Worm (Caenorhabditis elegans) whole organism, L3 larva: ENCODE measurements around the gene srh-47.
A peak's percentile ranks its signal among the peaks of the same experiment; 100 is the strongest.

ENCODE experiments used
- R02D3.7 ChIP-seq: fragments of 150-350 bp; optimal IDR thresholded peaks from 2 replicates; lab custom pipeline; 2014; ENCODE audit warnings: missing biosample characterization, missing genetic modification characterization
- ZK546.5 ChIP-seq: sonication (generic microtip); optimal IDR thresholded peaks from 2 replicates; lab custom pipeline; 2017; ENCODE audit warnings: missing biosample characterization, missing genetic modification characterization
- aly-2 ChIP-seq: fragments of 150-350 bp; optimal IDR thresholded peaks from 2 replicates; lab custom pipeline; 2014; ENCODE audit warnings: missing biosample characterization, missing genetic modification characterization
- ama-1 ChIP-seq: fragments of 150-350 bp; optimal IDR thresholded peaks from 2 replicates; lab custom pipeline; 2018
- ceh-16 ChIP-seq: sonication (generic microtip); optimal IDR thresholded peaks from 2 replicates; lab custom pipeline; 2017; ENCODE audit warnings: missing biosample characterization, missing genetic modification characterization
- ceh-28 ChIP-seq: fragments of 150-350 bp; optimal IDR thresholded peaks from 2 replicates; lab custom pipeline; 2014; ENCODE audit warnings: missing biosample characterization, missing genetic modification reagents, missing genetic modification characterization
- ceh-82 ChIP-seq: fragments of 150-350 bp; optimal IDR thresholded peaks from 2 replicates; lab custom pipeline; 2014; ENCODE audit warnings: missing biosample characterization, missing genetic modification characterization
- ceh-9 ChIP-seq: sonication (generic microtip); optimal IDR thresholded peaks from 2 replicates; lab custom pipeline; 2018; ENCODE audit warnings: missing biosample characterization, missing genetic modification characterization
- daf-12 ChIP-seq: fragments of 150-350 bp; optimal IDR thresholded peaks from 2 replicates; lab custom pipeline; 2014; ENCODE audit warnings: missing biosample characterization, missing genetic modification reagents, missing genetic modification characterization
- egl-27 ChIP-seq: sonication (generic microtip); optimal IDR thresholded peaks from 4 replicates; lab custom pipeline; 2017; ENCODE audit warnings: missing biosample characterization, missing genetic modification reagents, missing genetic modification characterization
- egl-5 ChIP-seq: fragments of 150-350 bp; optimal IDR thresholded peaks from 2 replicates; lab custom pipeline; 2017; ENCODE audit warnings: missing biosample characterization, missing genetic modification reagents, missing genetic modification characterization, inconsistent platforms
- elt-1 ChIP-seq: fragments of 150-350 bp; optimal IDR thresholded peaks from 2 replicates; lab custom pipeline; 2014; ENCODE audit warnings: missing biosample characterization, missing genetic modification characterization
- elt-2 ChIP-seq: sonication (generic microtip); optimal IDR thresholded peaks from 2 replicates; lab custom pipeline; 2016; ENCODE audit warnings: missing genetic modification reagents, mild to moderate bottlenecking, missing genetic modification characterization, missing compliant biosample characterization
- elt-3 ChIP-seq, 3 experiments: fragments of 150-350 bp in 1 of 3; sonication (generic microtip) in 2 of 3; optimal IDR thresholded peaks; 2 replicates in 2 of 3; 4 replicates in 1 of 3; lab custom pipeline; 2014 to 2017; ENCODE audit warnings: missing biosample characterization in 3 of 3, missing genetic modification characterization in 3 of 3
- eor-1 ChIP-seq, 2 experiments: fragments of 150-350 bp; optimal IDR thresholded peaks; 2 replicates each; lab custom pipeline; 2014 to 2018; ENCODE audit warnings: missing biosample characterization in 2 of 2, missing genetic modification characterization in 2 of 2
- fkh-10 ChIP-seq: sonication (generic microtip); optimal IDR thresholded peaks from 2 replicates; lab custom pipeline; 2017; ENCODE audit warnings: missing biosample characterization, missing genetic modification reagents, missing genetic modification characterization
- fkh-2 ChIP-seq: fragments of 150-350 bp; optimal IDR thresholded peaks from 2 replicates; lab custom pipeline; 2014; ENCODE audit warnings: missing biosample characterization, missing genetic modification reagents, missing genetic modification characterization
- fos-1 ChIP-seq: fragments of 150-350 bp; optimal IDR thresholded peaks from 2 replicates; lab custom pipeline; 2014; ENCODE audit warnings: missing biosample characterization, missing genetic modification characterization
- hmg-11 ChIP-seq: sonication (generic microtip); optimal IDR thresholded peaks from 2 replicates; lab custom pipeline; 2016; ENCODE audit warnings: missing genetic modification characterization, missing compliant biosample characterization
- jun-1 ChIP-seq: fragments of 150-350 bp; optimal IDR thresholded peaks from 2 replicates; lab custom pipeline; 2014; ENCODE audit warnings: missing biosample characterization, missing genetic modification reagents, missing genetic modification characterization
- lin-15B ChIP-seq: fragments of 150-350 bp; optimal IDR thresholded peaks from 2 replicates; lab custom pipeline; 2014; ENCODE audit warnings: missing biosample characterization, missing genetic modification characterization
- lin-39 ChIP-seq: fragments of 150-350 bp; optimal IDR thresholded peaks from 2 replicates; lab custom pipeline; 2018; ENCODE audit warnings: missing biosample characterization, missing genetic modification reagents, missing genetic modification characterization
- lsy-12 ChIP-seq: sonication (generic microtip); optimal IDR thresholded peaks from 2 replicates; lab custom pipeline; 2016; ENCODE audit warnings: mild to moderate bottlenecking, missing genetic modification characterization, missing compliant biosample characterization
- mdl-1 ChIP-seq: fragments of 150-350 bp; optimal IDR thresholded peaks from 2 replicates; lab custom pipeline; 2014; ENCODE audit warnings: missing biosample characterization, missing genetic modification characterization
- mml-1 ChIP-seq: fragments of 150-350 bp; sonication (generic microtip); optimal IDR thresholded peaks from 3 replicates; lab custom pipeline; 2014; ENCODE audit warnings: missing biosample characterization, missing genetic modification characterization
- nfya-1 ChIP-seq: sonication (generic microtip); optimal IDR thresholded peaks from 2 replicates; lab custom pipeline; 2017; ENCODE audit warnings: missing genetic modification characterization, mild to moderate bottlenecking, missing compliant biosample characterization, antibody characterized with exemption, moderate library complexity; ENCODE audit not compliant: insufficient read depth
- nhr-11 ChIP-seq: fragments of 150-350 bp; optimal IDR thresholded peaks from 2 replicates; lab custom pipeline; 2014; ENCODE audit warnings: missing biosample characterization, missing genetic modification characterization
- nhr-12 ChIP-seq: fragments of 150-350 bp; optimal IDR thresholded peaks from 2 replicates; lab custom pipeline; 2014; ENCODE audit warnings: missing biosample characterization, missing genetic modification characterization
- nhr-23 ChIP-seq: fragments of 150-350 bp; optimal IDR thresholded peaks from 2 replicates; lab custom pipeline; 2014; ENCODE audit warnings: missing biosample characterization, missing genetic modification reagents, missing genetic modification characterization
- nhr-237 ChIP-seq: fragments of 150-350 bp; optimal IDR thresholded peaks from 2 replicates; lab custom pipeline; 2014; ENCODE audit warnings: missing biosample characterization, missing genetic modification characterization
- nhr-25 ChIP-seq: sonication (generic microtip); optimal IDR thresholded peaks from 2 replicates; lab custom pipeline; 2017; ENCODE audit warnings: missing biosample characterization, missing genetic modification characterization
- nhr-28 ChIP-seq: fragments of 150-350 bp; optimal IDR thresholded peaks from 2 replicates; lab custom pipeline; 2014; ENCODE audit warnings: missing biosample characterization, missing genetic modification characterization
- nhr-43 ChIP-seq: sonication (generic microtip); optimal IDR thresholded peaks from 2 replicates; lab custom pipeline; 2016; ENCODE audit warnings: mild to moderate bottlenecking, missing genetic modification characterization, missing compliant biosample characterization; ENCODE audit not compliant: poor library complexity, severe bottlenecking
- nhr-67 ChIP-seq: fragments of 150-350 bp; optimal IDR thresholded peaks from 2 replicates; lab custom pipeline; 2014; ENCODE audit warnings: missing biosample characterization, missing genetic modification characterization
- nhr-76 ChIP-seq: fragments of 150-350 bp; sonication (generic microtip); optimal IDR thresholded peaks from 5 replicates; lab custom pipeline; 2014; ENCODE audit warnings: missing biosample characterization, missing genetic modification characterization
- nhr-77 ChIP-seq: fragments of 150-350 bp; optimal IDR thresholded peaks from 2 replicates; lab custom pipeline; 2014; ENCODE audit warnings: missing biosample characterization, missing genetic modification characterization
- pha-4 ChIP-seq: fragments of 150-350 bp; optimal IDR thresholded peaks from 2 replicates; lab custom pipeline; 2014; ENCODE audit warnings: missing biosample characterization, missing genetic modification reagents, missing genetic modification characterization
- pqm-1 ChIP-seq: fragments of 150-350 bp; optimal IDR thresholded peaks from 2 replicates; lab custom pipeline; 2017; ENCODE audit warnings: missing biosample characterization, missing genetic modification characterization, inconsistent platforms
- sea-2 ChIP-seq: fragments of 150-350 bp; sonication (generic microtip); optimal IDR thresholded peaks from 4 replicates; lab custom pipeline; 2014; ENCODE audit warnings: missing biosample characterization, missing genetic modification reagents, missing genetic modification characterization
- skn-1 ChIP-seq: fragments of 150-350 bp; optimal IDR thresholded peaks from 2 replicates; lab custom pipeline; 2014; ENCODE audit warnings: missing biosample characterization, missing genetic modification characterization
- snpc-4 ChIP-seq: fragments of 150-350 bp; optimal IDR thresholded peaks from 2 replicates; lab custom pipeline; 2014; ENCODE audit warnings: missing biosample characterization, missing genetic modification characterization
- tbx-2 ChIP-seq: sonication (generic microtip); optimal IDR thresholded peaks from 2 replicates; lab custom pipeline; 2016; ENCODE audit warnings: mild to moderate bottlenecking, missing genetic modification characterization, missing compliant biosample characterization
- unc-39 ChIP-seq: sonication (generic microtip); optimal IDR thresholded peaks from 4 replicates; lab custom pipeline; 2017; ENCODE audit warnings: missing biosample characterization, missing genetic modification characterization
- unc-62 ChIP-seq: fragments of 150-350 bp; sonication (generic microtip); optimal IDR thresholded peaks from 4 replicates; lab custom pipeline; 2014; ENCODE audit warnings: missing biosample characterization, missing genetic modification reagents, missing genetic modification characterization
- zag-1 ChIP-seq: fragments of 150-350 bp; optimal IDR thresholded peaks from 2 replicates; lab custom pipeline; 2014; ENCODE audit warnings: missing biosample characterization, missing genetic modification characterization
- ztf-11 ChIP-seq: fragments of 150-350 bp; optimal IDR thresholded peaks from 2 replicates; lab custom pipeline; 2014; ENCODE audit warnings: missing biosample characterization, missing genetic modification characterization
- ztf-4 ChIP-seq: fragments of 150-350 bp; optimal IDR thresholded peaks from 2 replicates; lab custom pipeline; 2014; ENCODE audit warnings: missing biosample characterization, missing genetic modification characterization

The srh-47 gene

ce11 chrV:11314025-11314880, 13.8 kb upstream of the srh-47 start:
- TF ChIP-seq unc-39 (tag; lab: Kevin White, UChicago) = no peak
- TF ChIP-seq zag-1 (tag; lab: Kevin White, UChicago) = no peak
- peak; percentile 88 for TF ChIP-seq pha-4
- TF ChIP-seq R02D3.7 (tag; lab: Kevin White, UChicago) = peak; percentile 36
- no peak for TF ChIP-seq fkh-2 (tag; lab: Kevin White, UChicago)
- TF ChIP-seq ceh-82 (tag; lab: Kevin White, UChicago) = peak; percentile 95
- TF ChIP-seq nhr-77 (tag; lab: Kevin White, UChicago) = no peak
- no peak for TF ChIP-seq ceh-9
- peak; percentile 18 for TF ChIP-seq ztf-4 (tag; lab: Kevin White, UChicago)
- TF ChIP-seq egl-27 = peak; percentile 55
- no peak for TF ChIP-seq sea-2 (GFP tag; lab: Kevin White, UChicago)
- peak; percentile 77 for TF ChIP-seq elt-2 (tag; lab: Kevin White, UChicago)
- peak; percentile 77 for TF ChIP-seq lin-39 (tag; lab: Kevin White, UChicago)
- TF ChIP-seq nfya-1 (tag; lab: Kevin White, UChicago) = peak; percentile 53
- TF ChIP-seq unc-62 = peak; percentile 75
- TF ChIP-seq elt-1 (tag; lab: Kevin White, UChicago) = peak; percentile 41
- TF ChIP-seq snpc-4 = peak; percentile 40
- no peak for TF ChIP-seq ama-1
- TF ChIP-seq mdl-1 = no peak
- TF ChIP-seq nhr-28 = no peak
- TF ChIP-seq fos-1 (tag; lab: Kevin White, UChicago) = peak; percentile 74
- TF ChIP-seq lsy-12 (tag; lab: Kevin White, UChicago) = peak; percentile 80
- TF ChIP-seq nhr-12 = no peak
- no peak for TF ChIP-seq ZK546.5 (tag; lab: Kevin White, UChicago)
- TF ChIP-seq jun-1 (tag; lab: Kevin White, UChicago) = peak; percentile 55
- peak; percentile 39 for TF ChIP-seq pqm-1 (tag; lab: Kevin White, UChicago)
- TF ChIP-seq lin-15B = peak; percentile 24
- TF ChIP-seq ceh-16 (tag; lab: Kevin White, UChicago) = no peak
- TF ChIP-seq nhr-43 (tag; lab: Kevin White, UChicago) = peak; percentile 83
- no peak for TF ChIP-seq fkh-10 (GFP tag; lab: Kevin White, UChicago)
- TF ChIP-seq mml-1 (tag; lab: Kevin White, UChicago) = peak; percentile 57
- no peak for TF ChIP-seq nhr-76
- peak; percentile 67 for TF ChIP-seq egl-5 (tag; lab: Kevin White, UChicago)
- TF ChIP-seq nhr-25 (tag; lab: Kevin White, UChicago) = peak; percentile 81
- TF ChIP-seq aly-2 (tag; lab: Kevin White, UChicago) = no peak
- TF ChIP-seq daf-12 (tag; lab: Kevin White, UChicago) = no peak
- TF ChIP-seq nhr-67 (tag; lab: Kevin White, UChicago) = no peak
- TF ChIP-seq tbx-2 (tag; lab: Kevin White, UChicago) = peak; percentile 74
- TF ChIP-seq ceh-28 (tag; lab: Kevin White, UChicago) = no peak
- TF ChIP-seq ztf-11 (tag; lab: Kevin White, UChicago) = peak; percentile 52
- peak; percentile 60 for TF ChIP-seq skn-1
- TF ChIP-seq nhr-23 (tag; lab: Kevin White, UChicago) = peak; percentile 76
- TF ChIP-seq nhr-237 (tag; lab: Kevin White, UChicago) = no peak
- peak in 1 of 3 experiments; percentile 64 for TF ChIP-seq elt-3 (tag; optimal IDR thresholded peaks at IDR 0.05; lab: Kevin White, UChicago)
- no peak for TF ChIP-seq nhr-11 (tag; lab: Kevin White, UChicago)
- peak; percentile 84 for TF ChIP-seq hmg-11
- no peak for TF ChIP-seq eor-1 (tag; optimal IDR thresholded peaks at IDR 0.05; lab: Kevin White, UChicago)
